Worm (Caenorhabditis elegans): Measurements from ENCODE around the gene C05C10.5.

- TF ChIP-seq T23F11.4 (GFP tag; optimal IDR thresholded peaks at IDR 0.05) (no peak), ama-1 (optimal IDR thresholded peaks at IDR 0.05) (no peak), pqm-1 (tag; optimal IDR thresholded peaks at IDR 0.05) (no peak), nfya-1 (tag; optimal IDR thresholded peaks at IDR 0.05) (no peak), fkh-10 (GFP tag; optimal IDR thresholded peaks at IDR 0.05) (no peak)
Measured at ce11 chrII:9948662-9949061, 9.8 kb downstream of the C05C10.5 start.
